Fruit fly (Drosophila melanogaster) whole organism, embryonic: ENCODE results near the gene Tm1.

Experiments used
- Antp ChIP-seq: fragments of 200-800 bp; sonication (Bioruptor generic); optimal IDR thresholded peaks from 3 replicates; lab custom pipeline; 2016; ENCODE audit warnings: missing biosample characterization, missing genetic modification characterization
- BEAF-32 ChIP-seq: fragments of 200-800 bp; sonication (Bioruptor generic); optimal IDR thresholded peaks from 3 replicates; lab custom pipeline; 2017; ENCODE audit warnings: missing biosample characterization, missing genetic modification characterization, mild to moderate bottlenecking, moderate library complexity, missing genetic modification reagents
- CG10654 ChIP-seq: fragments of 200-800 bp; sonication (Bioruptor generic); optimal IDR thresholded peaks from 2 replicates; lab custom pipeline; 2016; ENCODE audit warnings: missing biosample characterization, missing genetic modification characterization
- CG10979 ChIP-seq: fragments of 200-800 bp; sonication (Bioruptor generic); optimal IDR thresholded peaks from 2 replicates; lab custom pipeline; 2018; ENCODE audit warnings: missing biosample characterization, mild to moderate bottlenecking, missing genetic modification characterization, moderate library complexity
- CG11085 ChIP-seq: fragments of 200-800 bp; sonication (Bioruptor generic); IDR thresholded peaks from 2 replicates; pipeline ENCODE4 v1.3.6; 2022; ENCODE audit warnings: missing biosample characterization, missing genetic modification characterization
- CG11093 ChIP-seq: fragments of 200-800 bp; sonication (Bioruptor generic); IDR thresholded peaks from 3 replicates; pipeline ENCODE4 v1.3.6; 2022; ENCODE audit warnings: missing biosample characterization, missing genetic modification characterization
- CG12155 ChIP-seq: fragments of 200-800 bp; sonication (Bioruptor generic); optimal IDR thresholded peaks from 3 replicates; lab custom pipeline; 2016; ENCODE audit warnings: missing biosample characterization, missing genetic modification characterization
- CG12219 ChIP-seq: fragments of 200-800 bp; sonication (Bioruptor generic); optimal IDR thresholded peaks from 3 replicates; lab custom pipeline; 2018; ENCODE audit warnings: missing biosample characterization, mild to moderate bottlenecking, missing genetic modification characterization
- CG12299 ChIP-seq: fragments of 200-800 bp; sonication (Bioruptor generic); optimal IDR thresholded peaks from 2 replicates; lab custom pipeline; 2018; ENCODE audit warnings: missing biosample characterization, mild to moderate bottlenecking, missing genetic modification characterization
- CG12391 ChIP-seq: fragments of 200-800 bp; sonication (Bioruptor generic); optimal IDR thresholded peaks from 3 replicates; lab custom pipeline; 2018; ENCODE audit warnings: missing biosample characterization, mild to moderate bottlenecking, missing genetic modification characterization, moderate library complexity
- CG14050 ChIP-seq: fragments of 200-800 bp; sonication (Bioruptor generic); IDR thresholded peaks from 3 replicates; pipeline ENCODE4 v1.3.6; 2022; ENCODE audit warnings: missing biosample characterization, missing genetic modification characterization
- CG16815 ChIP-seq: fragments of 200-800 bp; sonication (Bioruptor generic); optimal IDR thresholded peaks from 3 replicates; lab custom pipeline; 2017; ENCODE audit warnings: missing biosample characterization, mild to moderate bottlenecking, missing genetic modification characterization
- CG16863 ChIP-seq: fragments of 200-800 bp; sonication (Bioruptor generic); optimal IDR thresholded peaks from 3 replicates; lab custom pipeline; 2016; ENCODE audit warnings: missing biosample characterization, missing genetic modification characterization
- CG30020 ChIP-seq: fragments of 200-800 bp; optimal IDR thresholded peaks from 2 replicates; lab custom pipeline; 2019; ENCODE audit warnings: missing biosample characterization, mild to moderate bottlenecking, missing genetic modification characterization, moderate library complexity
- CG32532 ChIP-seq: fragments of 200-800 bp; sonication (Bioruptor generic); IDR thresholded peaks from 2 replicates; pipeline ENCODE4 v1.3.6; 2022; ENCODE audit warnings: missing biosample characterization, missing genetic modification characterization
- CG4328 ChIP-seq: fragments of 200-800 bp; sonication (Bioruptor generic); optimal IDR thresholded peaks from 3 replicates; lab custom pipeline; 2017; ENCODE audit warnings: missing biosample characterization, missing genetic modification reagents, missing genetic modification characterization
- CG4820 ChIP-seq: fragments of 200-800 bp; sonication (Bioruptor generic); optimal IDR thresholded peaks from 3 replicates; lab custom pipeline; 2016; ENCODE audit warnings: missing biosample characterization, missing genetic modification characterization
- CG5245 ChIP-seq: fragments of 200-800 bp; sonication (Bioruptor generic); optimal IDR thresholded peaks from 3 replicates; lab custom pipeline; 2016; ENCODE audit warnings: missing biosample characterization, missing genetic modification characterization
- CG6654 ChIP-seq: fragments of 200-800 bp; sonication (Bioruptor generic); optimal IDR thresholded peaks from 2 replicates; lab custom pipeline; 2017; ENCODE audit warnings: missing biosample characterization, mild to moderate bottlenecking, missing genetic modification characterization
- CG7786 ChIP-seq: fragments of 200-800 bp; sonication (Bioruptor generic); optimal IDR thresholded peaks from 2 replicates; lab custom pipeline; 2016; ENCODE audit warnings: missing biosample characterization, missing genetic modification characterization
- CG8281 ChIP-seq: fragments of 200-800 bp; sonication (Bioruptor generic); optimal IDR thresholded peaks from 2 replicates; lab custom pipeline; 2018; ENCODE audit warnings: missing biosample characterization, mild to moderate bottlenecking, missing genetic modification characterization, moderate library complexity
- E2f1 ChIP-seq: fragments of 200-800 bp; sonication (Bioruptor generic); IDR thresholded peaks from 2 replicates; pipeline ENCODE4 v1.3.6; 2022; ENCODE audit warnings: missing biosample characterization, missing genetic modification characterization
- Fer1 ChIP-seq: fragments of 200-800 bp; sonication (Bioruptor generic); optimal IDR thresholded peaks from 2 replicates; lab custom pipeline; 2017; ENCODE audit warnings: missing biosample characterization, mild to moderate bottlenecking, missing genetic modification characterization
- Gug ChIP-seq: fragments of 200-800 bp; sonication (Bioruptor generic); IDR thresholded peaks from 4 replicates; pipeline ENCODE4 v1.3.6; 2022; ENCODE audit warnings: missing biosample characterization, missing genetic modification characterization
- H15 ChIP-seq: fragments of 200-800 bp; sonication (Bioruptor generic); IDR thresholded peaks from 3 replicates; pipeline ENCODE4 v1.3.6; 2022; ENCODE audit warnings: missing biosample characterization, missing genetic modification characterization
- HmgZ ChIP-seq: fragments of 200-800 bp; sonication (Bioruptor generic); optimal IDR thresholded peaks from 2 replicates; lab custom pipeline; 2018; ENCODE audit warnings: missing biosample characterization, mild to moderate bottlenecking, missing genetic modification characterization
- Hsf ChIP-seq: fragments of 200-800 bp; sonication (Bioruptor generic); optimal IDR thresholded peaks from 3 replicates; lab custom pipeline; 2016; ENCODE audit warnings: missing biosample characterization, missing genetic modification characterization
- Mes4 ChIP-seq: fragments of 200-800 bp; sonication (Bioruptor generic); optimal IDR thresholded peaks from 2 replicates; lab custom pipeline; 2016; ENCODE audit warnings: missing biosample characterization, missing genetic modification characterization
- Nf-YC ChIP-seq: fragments of 200-800 bp; optimal IDR thresholded peaks from 3 replicates; lab custom pipeline; 2019; ENCODE audit warnings: missing biosample characterization, mild to moderate bottlenecking, missing genetic modification characterization, moderate library complexity
- Opbp ChIP-seq: fragments of 200-800 bp; sonication (Bioruptor generic); IDR thresholded peaks from 3 replicates; pipeline ENCODE4 v1.3.6; 2022; ENCODE audit warnings: missing biosample characterization, missing genetic modification characterization; ENCODE audit not compliant: partially characterized antibody
- PHDP ChIP-seq: fragments of 200-800 bp; sonication (Bioruptor generic); optimal IDR thresholded peaks from 3 replicates; lab custom pipeline; 2018; ENCODE audit warnings: missing biosample characterization, mild to moderate bottlenecking, missing genetic modification characterization, moderate library complexity
- ap ChIP-seq: fragments of 200-800 bp; sonication (Bioruptor generic); IDR thresholded peaks from 2 replicates; pipeline ENCODE4 v1.3.6; 2022; ENCODE audit warnings: missing biosample characterization, missing genetic modification characterization
- bsh ChIP-seq, 2 experiments: fragments of 200-800 bp; sonication (Bioruptor generic); optimal IDR thresholded peaks; 2 replicates each; lab custom pipeline; 2017 to 2018; ENCODE audit warnings: mild to moderate bottlenecking in 2 of 2, missing biosample characterization in 2 of 2, missing genetic modification characterization in 2 of 2, moderate library complexity in 1 of 2
- btn ChIP-seq: fragments of 200-800 bp; sonication (Bioruptor generic); optimal IDR thresholded peaks from 2 replicates; lab custom pipeline; 2016; ENCODE audit warnings: missing biosample characterization, missing genetic modification characterization
- cwo ChIP-seq: fragments of 200-800 bp; sonication (Bioruptor generic); optimal IDR thresholded peaks from 3 replicates; lab custom pipeline; 2017; ENCODE audit warnings: missing biosample characterization, missing genetic modification characterization, mild to moderate bottlenecking, moderate library complexity, missing genetic modification reagents
- dm ChIP-seq: fragments of 200-800 bp; sonication (Bioruptor generic); optimal IDR thresholded peaks from 3 replicates; lab custom pipeline; 2016; ENCODE audit warnings: missing biosample characterization, missing genetic modification characterization
- ems ChIP-seq: fragments of 200-800 bp; sonication (Bioruptor generic); optimal IDR thresholded peaks from 3 replicates; lab custom pipeline; 2016; ENCODE audit warnings: missing biosample characterization, missing genetic modification characterization
- hth ChIP-seq: fragments of >200 bp; optimal IDR thresholded peaks from 2 replicates; lab custom pipeline; 2017; ENCODE audit warnings: inconsistent platforms
- nom ChIP-seq: fragments of 200-800 bp; sonication (Bioruptor generic); optimal IDR thresholded peaks from 2 replicates; lab custom pipeline; 2017; ENCODE audit warnings: missing biosample characterization, missing genetic modification characterization, mild to moderate bottlenecking, moderate library complexity, missing genetic modification reagents
- odd ChIP-seq: fragments of 200-800 bp; sonication (Bioruptor generic); optimal IDR thresholded peaks from 2 replicates; lab custom pipeline; 2017; ENCODE audit warnings: missing biosample characterization, mild to moderate bottlenecking, missing genetic modification characterization
- peb ChIP-seq: fragments of 200-800 bp; sonication (Bioruptor generic); IDR thresholded peaks from 2 replicates; pipeline ENCODE4 v1.3.6; 2022; ENCODE audit warnings: missing biosample characterization, missing genetic modification characterization
- pfk ChIP-seq: fragments of 200-800 bp; sonication (Bioruptor generic); optimal IDR thresholded peaks from 2 replicates; lab custom pipeline; 2018; ENCODE audit warnings: missing biosample characterization, mild to moderate bottlenecking, missing genetic modification characterization, moderate library complexity
- sd ChIP-seq: fragments of 200-800 bp; sonication (Bioruptor generic); optimal IDR thresholded peaks from 3 replicates; lab custom pipeline; 2018; ENCODE audit warnings: missing biosample characterization, mild to moderate bottlenecking, missing genetic modification characterization, moderate library complexity
- sens ChIP-seq: fragments of 200-800 bp; sonication (Bioruptor generic); peaks from one replicate; lab custom pipeline; 2016; ENCODE audit warnings: missing biosample characterization, missing genetic modification characterization
- sima ChIP-seq: fragments of 200-800 bp; sonication (Bioruptor generic); optimal IDR thresholded peaks from 2 replicates; lab custom pipeline; 2016; ENCODE audit warnings: missing biosample characterization, missing genetic modification characterization
- so ChIP-seq: fragments of 200-800 bp; sonication (Bioruptor generic); IDR thresholded peaks from 3 replicates; pipeline ENCODE4 v1.3.6; 2022; ENCODE audit warnings: missing biosample characterization, missing genetic modification characterization
- ssp ChIP-seq: fragments of 200-800 bp; sonication (Bioruptor generic); IDR thresholded peaks from 2 replicates; pipeline ENCODE4 v1.3.6; 2022; ENCODE audit warnings: missing biosample characterization, missing genetic modification characterization
- tgo ChIP-seq: fragments of 200-800 bp; sonication (Bioruptor generic); IDR thresholded peaks from 3 replicates; pipeline ENCODE4 v1.3.6; 2022; ENCODE audit warnings: missing biosample characterization, missing genetic modification characterization
- tin ChIP-seq: fragments of 200-800 bp; sonication (Bioruptor generic); optimal IDR thresholded peaks from 3 replicates; lab custom pipeline; 2016; ENCODE audit warnings: missing biosample characterization, missing genetic modification characterization
- tio ChIP-seq: fragments of 200-800 bp; sonication (Bioruptor generic); optimal IDR thresholded peaks from 2 replicates; lab custom pipeline; 2017; ENCODE audit warnings: missing biosample characterization, missing genetic modification characterization, inconsistent platforms
- unpg ChIP-seq: fragments of 200-800 bp; sonication (Bioruptor generic); optimal IDR thresholded peaks from 3 replicates; lab custom pipeline; 2018; ENCODE audit warnings: missing biosample characterization, mild to moderate bottlenecking, missing genetic modification characterization, moderate library complexity
- vnd ChIP-seq: fragments of 200-800 bp; sonication (Bioruptor generic); IDR thresholded peaks from 3 replicates; pipeline ENCODE4 v1.3.6; 2022; ENCODE audit warnings: missing biosample characterization, missing genetic modification characterization; ENCODE audit not compliant: partially characterized antibody

Gene Tm1

DNA sequence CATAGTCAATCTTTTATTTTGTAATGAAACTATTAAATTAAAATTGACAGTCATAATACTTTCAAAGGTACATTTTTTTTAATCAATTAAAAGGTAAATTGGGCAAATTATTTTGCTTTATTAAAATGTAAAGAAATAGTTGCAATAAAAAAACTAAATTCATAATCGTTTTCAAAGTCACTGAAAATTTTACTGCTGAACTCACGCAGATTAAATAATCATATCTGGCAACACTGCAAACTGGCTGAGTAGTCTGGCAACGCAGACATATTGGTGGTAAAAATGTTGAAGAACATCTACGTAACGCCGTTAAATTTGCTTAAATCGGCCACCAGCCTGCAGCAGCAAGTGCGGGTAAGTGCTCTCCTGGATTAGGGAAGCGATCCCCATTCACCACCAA is 52.5 kb downstream of the Tm1 start, which contains the start of gene mRpL9 (continued):
- TF ChIP-seq unpg (no peak), peb (GFP tag; lab: Robert Waterston, UW) (no peak), HmgZ (tag; lab: Kevin White, UChicago) (peak; percentile 58), cwo (GFP tag; lab: Kevin White, UChicago) (no peak), odd (GFP tag; lab: Kevin White, UChicago) (no peak), CG11093 (no peak), CG4820 (no peak), sd (tag; lab: Kevin White, UChicago) (no peak), CG10654 (GFP tag; lab: Kevin White, UChicago) (peak; percentile 9), Antp (GFP tag; lab: Kevin White, UChicago) (peak; percentile 17), bsh (GFP tag; optimal IDR thresholded peaks at IDR 0.05; lab: Kevin White, UChicago) (peak in 1 of 2 experiments; percentile 7), PHDP (tag; lab: Kevin White, UChicago) (peak; percentile 32), CG4328 (no peak), H15 (no peak), CG5245 (GFP tag; lab: Kevin White, UChicago) (no peak), Opbp (GFP tag; lab: Robert Waterston, UW) (peak; percentile 38; the same call in 1 of the 3 replicates), Nf-YC (peak; percentile 26), vnd (no peak), hth (lab: Kevin White, UChicago) (no peak), CG10979 (tag; lab: Kevin White, UChicago) (peak; percentile 14), btn (GFP tag; lab: Kevin White, UChicago) (no peak), CG7786 (GFP tag; lab: Kevin White, UChicago) (no peak), sens (GFP tag; lab: Kevin White, UChicago) (peak; percentile 47), Gug (GFP tag; lab: Robert Waterston, UW) (peak; percentile 41; the same call in 1 of the 4 replicates), tgo (GFP tag; lab: Robert Waterston, UW) (no peak), Mes4 (GFP tag; lab: Kevin White, UChicago) (no peak), CG12299 (no peak), CG6654 (GFP tag; lab: Kevin White, UChicago) (no peak), CG30020 (tag; lab: Kevin White, UChicago) (peak; percentile 31), CG12219 (no peak), CG14050 (GFP tag; lab: Robert Waterston, UW) (no peak), sima (GFP tag; lab: Kevin White, UChicago) (no peak), CG16863 (GFP tag; lab: Kevin White, UChicago) (no peak), CG12391 (peak; percentile 42), ssp (no peak), CG11085 (GFP tag; lab: Robert Waterston, UW) (no peak), ems (GFP tag; lab: Kevin White, UChicago) (no peak), tio (no peak), Hsf (GFP tag; lab: Kevin White, UChicago) (no peak), CG12155 (GFP tag; lab: Kevin White, UChicago) (peak; percentile 65), CG8281 (tag; lab: Kevin White, UChicago) (no peak), CG32532 (GFP tag; lab: Robert Waterston, UW) (peak; percentile 51; the same call in 1 of the 2 replicates), nom (no peak), so (no peak), CG16815 (GFP tag; lab: Kevin White, UChicago) (no peak), E2f1 (GFP tag; lab: Robert Waterston, UW) (no peak), dm (GFP tag; lab: Kevin White, UChicago) (no peak), tin (GFP tag; lab: Kevin White, UChicago) (peak; percentile 20), pfk (no peak), ap (GFP tag; lab: Robert Waterston, UW) (no peak), Fer1 (GFP tag; lab: Kevin White, UChicago) (peak; percentile 20), BEAF-32 (GFP tag; lab: Kevin White, UChicago) (peak; percentile 68)
